Fruit fly (Drosophila melanogaster): ENCODE results near the gene CG32219.

DNA sequence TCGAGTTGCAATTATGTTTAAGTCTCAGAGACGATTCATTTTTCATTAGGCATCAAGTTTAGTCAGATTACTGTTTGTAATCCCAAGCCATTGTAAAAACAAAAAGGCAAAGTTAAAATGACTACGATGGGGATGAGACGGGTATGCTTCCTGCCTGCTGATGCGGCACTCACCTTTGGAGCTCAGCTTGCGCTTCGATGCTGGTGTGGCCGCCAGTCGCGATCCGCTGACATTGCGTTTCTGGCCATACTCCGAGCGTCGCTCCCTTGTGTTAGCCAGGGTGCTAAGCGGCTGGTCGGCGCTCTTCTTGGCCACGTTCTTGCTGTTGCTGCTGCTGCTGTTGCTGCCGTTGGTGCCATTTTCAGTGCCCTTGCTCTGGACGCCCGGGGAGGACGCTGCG, 31.0 kb downstream of the CG32219 start:
- no peak for TF ChIP-seq CG8478 (optimal IDR thresholded peaks at IDR 0.05)
- TF ChIP-seq CTCF (optimal IDR thresholded peaks at IDR 0.05): no peak

Data from S2 (cell line).